Worm (Caenorhabditis elegans) whole organism, L1 larva: ENCODE results near the gene Y75B8A.32.

Source experiments
- C16A3.4 ChIP-seq: fragments of 150-350 bp; optimal IDR thresholded peaks from 2 replicates; lab custom pipeline; 2014; ENCODE audit warnings: missing biosample characterization, missing genetic modification characterization
- C34B4.2 ChIP-seq: sonication (generic microtip); optimal IDR thresholded peaks from 2 replicates; lab custom pipeline; 2017; ENCODE audit warnings: mild to moderate bottlenecking, missing genetic modification characterization, missing compliant biosample characterization
- F16B12.6 ChIP-seq: fragments of 150-350 bp; optimal IDR thresholded peaks from 2 replicates; lab custom pipeline; 2014; ENCODE audit warnings: missing biosample characterization, missing genetic modification characterization
- Y116A8C.19 ChIP-seq: sonication (generic microtip); optimal IDR thresholded peaks from 2 replicates; lab custom pipeline; 2016; ENCODE audit warnings: missing compliant biosample characterization, missing genetic modification characterization, borderline replicate concordance
- alr-1 ChIP-seq: fragments of 200-800 bp; sonication (Bioruptor generic); optimal IDR thresholded peaks from 2 replicates; lab custom pipeline; 2018; ENCODE audit warnings: borderline replicate concordance, mild to moderate bottlenecking, missing genetic modification characterization, missing compliant biosample characterization
- aly-2 ChIP-seq: fragments of 150-350 bp; optimal IDR thresholded peaks from 2 replicates; lab custom pipeline; 2014; ENCODE audit warnings: missing biosample characterization, missing genetic modification characterization
- ceh-63 ChIP-seq: fragments of 200-800 bp; sonication (Bioruptor generic); optimal IDR thresholded peaks from 2 replicates; lab custom pipeline; 2018; ENCODE audit warnings: mild to moderate bottlenecking, missing genetic modification characterization, missing compliant biosample characterization
- ceh-8 ChIP-seq: fragments of 200-800 bp; sonication (Bioruptor generic); optimal IDR thresholded peaks from 2 replicates; lab custom pipeline; 2018; ENCODE audit warnings: mild to moderate bottlenecking, missing genetic modification characterization, moderate library complexity, missing compliant biosample characterization
- ceh-82 ChIP-seq, 3 experiments: fragments of 150-350 bp in 1 of 3; sonication (generic microtip) in 2 of 3; optimal IDR thresholded peaks; 2 replicates each; lab custom pipeline; 2014 to 2017; ENCODE audit warnings: missing biosample characterization in 3 of 3, missing genetic modification characterization in 3 of 3
- ceh-90 ChIP-seq: sonication (generic microtip); optimal IDR thresholded peaks from 2 replicates; lab custom pipeline; 2016; ENCODE audit warnings: missing genetic modification characterization, missing compliant biosample characterization
- dpl-1 ChIP-seq, 3 experiments: fragments of 150-350 bp in 2 of 3; sonication (generic microtip) in 1 of 3; optimal IDR thresholded peaks; 2 replicates each; lab custom pipeline; 2014 to 2017; ENCODE audit warnings: missing biosample characterization in 3 of 3, missing genetic modification characterization in 3 of 3, missing genetic modification reagents in 3 of 3
- efl-1 ChIP-seq, 4 experiments: fragments of 150-350 bp; optimal IDR thresholded peaks in 3 of 4; peaks in 1 of 4; 1 replicate in 1 of 4; 2 replicates in 3 of 4; lab custom pipeline; 2014; ENCODE audit warnings: missing biosample characterization in 2 of 4, missing genetic modification characterization in 2 of 4, missing genetic modification reagents in 2 of 4
- efl-3 ChIP-seq: fragments of 200-800 bp; sonication (Bioruptor generic); optimal IDR thresholded peaks from 2 replicates; lab custom pipeline; 2018; ENCODE audit warnings: mild to moderate bottlenecking, missing genetic modification characterization, missing compliant biosample characterization
- egl-13 ChIP-seq: sonication (generic microtip); optimal IDR thresholded peaks from 2 replicates; lab custom pipeline; 2016; ENCODE audit warnings: missing genotype, missing genetic modification reagents, missing genetic modification characterization, missing compliant biosample characterization
- egl-27 ChIP-seq, 2 experiments: fragments of 150-350 bp in 1 of 2; sonication (generic microtip); optimal IDR thresholded peaks; 3 replicates each; lab custom pipeline; 2017 to 2018; ENCODE audit warnings: missing biosample characterization in 2 of 2, missing genetic modification characterization in 2 of 2, missing genetic modification reagents in 2 of 2
- elt-2 ChIP-seq: sonication (generic microtip); optimal IDR thresholded peaks from 2 replicates; lab custom pipeline; 2016; ENCODE audit warnings: missing genetic modification characterization, mild to moderate bottlenecking, inconsistent platforms, missing compliant biosample characterization, missing genetic modification reagents
- ets-5 ChIP-seq: fragments of 200-800 bp; sonication (Bioruptor generic); IDR thresholded peaks from 2 replicates; pipeline ENCODE4 v1.3.6; 2022; ENCODE audit warnings: missing genetic modification characterization, missing compliant biosample characterization
- fkh-10 ChIP-seq: sonication (generic microtip); optimal IDR thresholded peaks from 2 replicates; lab custom pipeline; 2017; ENCODE audit warnings: missing biosample characterization, missing genetic modification reagents, missing genetic modification characterization
- fkh-4 ChIP-seq: sonication (generic microtip); optimal IDR thresholded peaks from 2 replicates; lab custom pipeline; 2016; ENCODE audit warnings: missing compliant biosample characterization, missing genetic modification characterization, borderline replicate concordance
- fkh-8 ChIP-seq: sonication (generic microtip); optimal IDR thresholded peaks from 2 replicates; lab custom pipeline; 2016; ENCODE audit warnings: mild to moderate bottlenecking, missing genetic modification characterization, missing compliant biosample characterization
- fos-1 ChIP-seq: fragments of 150-350 bp; optimal IDR thresholded peaks from 2 replicates; lab custom pipeline; 2014; ENCODE audit warnings: missing biosample characterization, missing genetic modification characterization
- hlh-17 ChIP-seq: fragments of 200-800 bp; sonication (Bioruptor generic); optimal IDR thresholded peaks from 2 replicates; lab custom pipeline; 2018; ENCODE audit warnings: missing genetic modification characterization, mild to moderate bottlenecking, missing compliant biosample characterization, moderate library complexity, borderline replicate concordance
- hpl-2 ChIP-seq: fragments of 150-350 bp; optimal IDR thresholded peaks from 2 replicates; lab custom pipeline; 2014; ENCODE audit warnings: missing biosample characterization, missing genetic modification reagents, missing genetic modification characterization
- irx-1 ChIP-seq: sonication (generic microtip); optimal IDR thresholded peaks from 2 replicates; lab custom pipeline; 2016; ENCODE audit warnings: missing genetic modification characterization, missing compliant biosample characterization
- lin-13 ChIP-seq: fragments of 150-350 bp; optimal IDR thresholded peaks from 2 replicates; lab custom pipeline; 2014; ENCODE audit warnings: missing biosample characterization, missing genetic modification reagents, missing genetic modification characterization
- lin-15B ChIP-seq: fragments of 150-350 bp; sonication (generic microtip); optimal IDR thresholded peaks from 3 replicates; lab custom pipeline; 2014; ENCODE audit warnings: missing biosample characterization, missing genetic modification characterization
- lin-35 ChIP-seq, 2 experiments: fragments of 150-350 bp; optimal IDR thresholded peaks; 2 replicates each; lab custom pipeline; 2014; ENCODE audit warnings: missing biosample characterization in 2 of 2, missing genetic modification characterization in 2 of 2, missing genetic modification reagents in 2 of 2
- lir-3 ChIP-seq: sonication (generic microtip); optimal IDR thresholded peaks from 2 replicates; lab custom pipeline; 2016; ENCODE audit warnings: mild to moderate bottlenecking, missing genetic modification characterization, moderate library complexity, missing compliant biosample characterization; ENCODE audit not compliant: poor library complexity
- mab-9 ChIP-seq: fragments of 200-800 bp; sonication (Bioruptor generic); IDR thresholded peaks from 2 replicates; pipeline ENCODE4 v1.3.6; 2022; ENCODE audit warnings: missing genetic modification reagents, missing genetic modification characterization, missing compliant biosample characterization
- mef-2 ChIP-seq: fragments of 150-350 bp; optimal IDR thresholded peaks from 2 replicates; lab custom pipeline; 2014; ENCODE audit warnings: missing biosample characterization, missing genetic modification characterization
- mep-1 ChIP-seq: fragments of 150-350 bp; optimal IDR thresholded peaks from 2 replicates; lab custom pipeline; 2014; ENCODE audit warnings: missing biosample characterization, missing genetic modification characterization
- nhr-11 ChIP-seq: fragments of 150-350 bp; optimal IDR thresholded peaks from 2 replicates; lab custom pipeline; 2014; ENCODE audit warnings: missing biosample characterization, missing genetic modification characterization
- nhr-12 ChIP-seq: sonication (generic microtip); optimal IDR thresholded peaks from 2 replicates; lab custom pipeline; 2017; ENCODE audit warnings: missing biosample characterization, missing genetic modification characterization
- nhr-20 ChIP-seq: sonication (generic microtip); optimal IDR thresholded peaks from 2 replicates; lab custom pipeline; 2016; ENCODE audit warnings: mild to moderate bottlenecking, missing genetic modification characterization, missing compliant biosample characterization
- nhr-47 ChIP-seq: sonication (generic microtip); optimal IDR thresholded peaks from 2 replicates; lab custom pipeline; 2016; ENCODE audit warnings: mild to moderate bottlenecking, missing genetic modification characterization, moderate library complexity, missing compliant biosample characterization
- nhr-76 ChIP-seq: sonication (generic microtip); optimal IDR thresholded peaks from 2 replicates; lab custom pipeline; 2017; ENCODE audit warnings: missing biosample characterization, missing genetic modification characterization
- nhr-77 ChIP-seq: fragments of 150-350 bp; optimal IDR thresholded peaks from 2 replicates; lab custom pipeline; 2014; ENCODE audit warnings: missing biosample characterization, missing genetic modification characterization
- nhr-84 ChIP-seq: sonication (generic microtip); optimal IDR thresholded peaks from 2 replicates; lab custom pipeline; 2017; ENCODE audit warnings: missing biosample characterization, missing genetic modification characterization
- nhr-90 ChIP-seq: sonication (generic microtip); optimal IDR thresholded peaks from 2 replicates; lab custom pipeline; 2016; ENCODE audit warnings: mild to moderate bottlenecking, missing genetic modification characterization, missing compliant biosample characterization; ENCODE audit not compliant: poor library complexity
- pag-3 ChIP-seq: sonication (generic microtip); optimal IDR thresholded peaks from 2 replicates; lab custom pipeline; 2017; ENCODE audit warnings: missing genetic modification characterization, mild to moderate bottlenecking, missing compliant biosample characterization, antibody characterized with exemption, borderline replicate concordance; ENCODE audit not compliant: insufficient read depth
- rnt-1 ChIP-seq: sonication (generic microtip); optimal IDR thresholded peaks from 2 replicates; lab custom pipeline; 2016; ENCODE audit warnings: mild to moderate bottlenecking, missing genetic modification characterization, moderate library complexity, missing compliant biosample characterization
- skn-1 ChIP-seq: fragments of 150-350 bp; optimal IDR thresholded peaks from 2 replicates; lab custom pipeline; 2014; ENCODE audit warnings: missing biosample characterization, missing genetic modification characterization
- snpc-4 ChIP-seq: fragments of 150-350 bp; optimal IDR thresholded peaks from 2 replicates; lab custom pipeline; 2014; ENCODE audit warnings: missing biosample characterization, missing genetic modification characterization
- sptf-1 ChIP-seq: fragments of 150-350 bp; optimal IDR thresholded peaks from 2 replicates; lab custom pipeline; 2014; ENCODE audit warnings: missing biosample characterization, missing genetic modification characterization
- sup-37 ChIP-seq: fragments of 200-800 bp; sonication (Bioruptor generic); optimal IDR thresholded peaks from 2 replicates; lab custom pipeline; 2018; ENCODE audit warnings: mild to moderate bottlenecking, missing genetic modification characterization, missing compliant biosample characterization
- swsn-7 ChIP-seq: sonication (generic microtip); optimal IDR thresholded peaks from 2 replicates; lab custom pipeline; 2016; ENCODE audit warnings: missing genetic modification characterization, missing compliant biosample characterization
- unc-30 ChIP-seq: sonication (generic microtip); optimal IDR thresholded peaks from 2 replicates; lab custom pipeline; 2017; ENCODE audit warnings: missing biosample characterization, missing genetic modification characterization
- unc-62 ChIP-seq: fragments of 150-350 bp; optimal IDR thresholded peaks from 2 replicates; lab custom pipeline; 2014; ENCODE audit warnings: missing biosample characterization, missing genetic modification reagents, missing genetic modification characterization
- vab-15 ChIP-seq: sonication (generic microtip); optimal IDR thresholded peaks from 2 replicates; lab custom pipeline; 2017; ENCODE audit warnings: missing genotype, mild to moderate bottlenecking, missing genetic modification characterization, missing compliant biosample characterization
- zip-4 ChIP-seq: fragments of 200-800 bp; sonication (Bioruptor generic); optimal IDR thresholded peaks from 2 replicates; lab custom pipeline; 2018; ENCODE audit warnings: mild to moderate bottlenecking, missing genetic modification characterization, moderate library complexity, missing compliant biosample characterization
- ztf-11 ChIP-seq, 2 experiments: sonication (generic microtip); optimal IDR thresholded peaks; 2 replicates each; lab custom pipeline; 2016 to 2017; ENCODE audit warnings: missing genetic modification characterization in 2 of 2, missing biosample characterization in 1 of 2, missing compliant biosample characterization in 1 of 2

The Y75B8A.32 gene

ce11 chrIII:12351301-12351700, 7.1 kb downstream of the Y75B8A.32 start, which contains the start of the genes pph-4.1 and Y75B8A.31 (continued):
- TF ChIP-seq lin-15B (tag; lab: Kevin White, UChicago): peak; percentile 96
- TF ChIP-seq nhr-90 (tag; lab: Kevin White, UChicago): peak; percentile 93
- TF ChIP-seq ceh-63 (GFP tag; lab: Kevin White, UChicago): no peak
- peak; percentile 1 for TF ChIP-seq zip-4 (GFP tag; lab: Kevin White, UChicago)
- peak; percentile 89 for TF ChIP-seq skn-1 (tag; lab: Kevin White, UChicago)
- TF ChIP-seq efl-3 (GFP tag; lab: Kevin White, UChicago): no peak
- no peak for TF ChIP-seq mef-2
- no peak for TF ChIP-seq aly-2
- peak; percentile 91 for TF ChIP-seq nhr-47 (tag; lab: Kevin White, UChicago)
- no peak for TF ChIP-seq hlh-17
- peak; percentile 80 to 83 for TF ChIP-seq efl-1 (optimal IDR thresholded peaks at IDR 0.05; lab: Kevin White, UChicago)
- peak; percentile 79 to 97 for TF ChIP-seq efl-1 (GFP tag; optimal IDR thresholded peaks at IDR 0.05 in 1 of 2; lab: Kevin White, UChicago)
- TF ChIP-seq elt-2 (tag; lab: Kevin White, UChicago): peak; percentile 44
- no peak for TF ChIP-seq egl-27 (tag; optimal IDR thresholded peaks at IDR 0.05; lab: Kevin White, UChicago)
- TF ChIP-seq pag-3 (tag; lab: Kevin White, UChicago): no peak
- peak; percentile 64 for TF ChIP-seq F16B12.6
- no peak for TF ChIP-seq ets-5 (GFP tag; lab: Robert Waterston, UW)
- TF ChIP-seq sup-37: peak; percentile 60
- TF ChIP-seq nhr-84 (tag; lab: Kevin White, UChicago): no peak
- TF ChIP-seq ceh-8 (GFP tag; lab: Kevin White, UChicago): no peak
- TF ChIP-seq alr-1 (tag; lab: Kevin White, UChicago): no peak
- TF ChIP-seq ztf-11 (tag; optimal IDR thresholded peaks at IDR 0.05; lab: Kevin White, UChicago): peak in 1 of 2 experiments; percentile 87
- TF ChIP-seq mab-9 (GFP tag; lab: Robert Waterston, UW): peak; percentile 74
- no peak for TF ChIP-seq sptf-1 (tag; lab: Kevin White, UChicago)
- no peak for TF ChIP-seq unc-30
- TF ChIP-seq fkh-4 (tag; lab: Kevin White, UChicago): peak; percentile 83
- peak; percentile 39 for TF ChIP-seq nhr-11 (tag; lab: Kevin White, UChicago)
- TF ChIP-seq rnt-1 (tag; lab: Kevin White, UChicago): peak; percentile 98
- no peak for TF ChIP-seq unc-62 (GFP tag; lab: Kevin White, UChicago)
- TF ChIP-seq lin-13: peak; percentile 87
- peak; percentile 88 for TF ChIP-seq irx-1 (tag; lab: Kevin White, UChicago)
- TF ChIP-seq Y116A8C.19 (tag; lab: Kevin White, UChicago): peak; percentile 58
- TF ChIP-seq dpl-1 (GFP tag; optimal IDR thresholded peaks at IDR 0.05; lab: Kevin White, UChicago): peak; percentile 73 to 83 (median 75)
- peak; percentile 88 for TF ChIP-seq nhr-20 (tag; lab: Kevin White, UChicago)
- TF ChIP-seq nhr-12 (tag; lab: Kevin White, UChicago): no peak
- TF ChIP-seq vab-15 (tag; lab: Kevin White, UChicago): peak; percentile 44
- peak; percentile 21 for TF ChIP-seq hpl-2 (GFP tag; lab: Kevin White, UChicago)
- TF ChIP-seq nhr-77: peak; percentile 19
- no peak for TF ChIP-seq lir-3 (tag; lab: Kevin White, UChicago)
- peak; percentile 80 to 89 (median 88) for TF ChIP-seq ceh-82 (tag; optimal IDR thresholded peaks at IDR 0.05; lab: Kevin White, UChicago)
- TF ChIP-seq lin-35 (GFP tag; optimal IDR thresholded peaks at IDR 0.05; lab: Kevin White, UChicago): peak; percentile 78 to 80
- TF ChIP-seq C16A3.4: peak; percentile 55
- TF ChIP-seq swsn-7 (tag; lab: Kevin White, UChicago): peak; percentile 84
- TF ChIP-seq snpc-4: peak; percentile 59
- no peak for TF ChIP-seq fos-1 (tag; lab: Kevin White, UChicago)
- no peak for TF ChIP-seq nhr-76
- peak; percentile 90 for TF ChIP-seq fkh-8 (tag; lab: Kevin White, UChicago)
- TF ChIP-seq C34B4.2 (tag; lab: Kevin White, UChicago): no peak
- no peak for TF ChIP-seq fkh-10 (GFP tag; lab: Kevin White, UChicago)
- peak; percentile 92 for TF ChIP-seq ceh-90
- TF ChIP-seq mep-1 (tag; lab: Kevin White, UChicago): peak; percentile 92
- peak; percentile 89 for TF ChIP-seq egl-13 (tag; lab: Kevin White, UChicago)
- TF ChIP-seq, all 84 proteins: peak for 53
